Fruit fly (Drosophila melanogaster): ENCODE data around the gene Rap1.

Gene Rap1

DNA sequence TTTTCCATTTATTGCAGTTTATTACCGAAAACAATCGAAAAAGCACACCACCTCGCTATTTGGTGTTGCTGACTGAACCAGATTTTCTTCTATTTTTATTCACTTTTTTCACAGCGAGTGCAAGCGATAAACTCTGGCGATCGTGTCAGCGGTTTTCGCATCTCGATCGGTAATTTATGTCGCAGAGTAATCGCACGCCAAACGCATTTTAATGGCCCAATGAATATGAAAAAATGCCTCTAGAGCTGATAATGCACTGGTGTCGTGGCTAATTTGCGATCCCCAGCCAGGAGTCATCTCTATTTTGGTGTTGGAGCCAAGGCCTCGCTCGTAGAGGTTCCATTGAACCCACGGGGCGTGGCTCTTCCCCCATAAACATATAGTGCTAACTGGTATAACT is 8.8 kb downstream of the Rap1 start:
- no peak for TF ChIP-seq hb (GFP tag; IDR thresholded peaks at IDR 0.05; ENCODE audit: partially characterized antibody)
- no peak for TF ChIP-seq Lpt (GFP tag; optimal IDR thresholded peaks at IDR 0.05)
- TF ChIP-seq pnt (GFP tag; optimal IDR thresholded peaks at IDR 0.05), result no peak
- TF ChIP-seq wor (GFP tag; IDR thresholded peaks at IDR 0.05), result no peak
- TF ChIP-seq Hsf (GFP tag; optimal IDR thresholded peaks at IDR 0.05), result no peak

DNA sequence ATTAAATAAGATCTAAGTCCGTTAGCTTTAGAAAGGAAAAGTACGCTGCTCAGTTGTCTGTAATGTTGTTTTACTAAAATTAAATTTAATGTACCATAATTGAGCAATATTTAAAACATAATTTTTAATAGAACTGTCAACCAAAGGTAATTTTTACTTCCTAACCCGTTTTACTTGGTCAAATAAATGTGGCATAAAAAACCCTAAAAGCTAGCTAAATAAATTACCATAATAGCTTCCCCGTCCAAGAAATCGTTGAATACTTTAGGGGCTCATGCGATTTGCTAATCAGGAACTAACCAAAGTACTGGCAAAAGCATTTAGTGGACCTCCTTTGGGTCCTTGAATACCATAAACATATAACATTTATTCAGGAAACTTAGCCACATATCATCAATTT is 11.5 kb downstream of the Rap1 start:
- TF ChIP-seq Bgb (GFP tag; IDR thresholded peaks at IDR 0.05; ENCODE audit: partially characterized antibody) (peak; percentile 18; the same call in 1 of the 2 replicates), pum (GFP tag; optimal IDR thresholded peaks at IDR 0.05) (no peak)

DNA sequence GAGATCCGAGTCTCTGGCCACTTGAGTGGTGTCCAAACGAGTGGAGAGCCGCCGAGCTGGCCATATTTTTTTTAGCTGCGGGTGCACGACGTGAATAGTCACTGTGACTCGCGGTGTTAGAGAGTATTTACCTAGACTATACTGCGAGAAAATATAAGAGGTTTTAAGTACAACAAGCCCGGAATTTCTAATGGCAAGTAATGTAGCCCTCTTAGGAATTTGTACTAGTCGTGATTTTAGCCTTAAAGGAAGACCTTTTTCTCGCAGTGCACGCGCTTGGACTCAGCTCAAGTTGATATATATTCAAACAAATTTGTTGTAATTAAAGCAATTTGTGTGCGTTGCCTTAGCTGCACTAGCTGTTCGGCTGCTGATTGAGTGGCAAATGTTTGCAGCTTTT is 17.4 kb downstream of the Rap1 start:
- TF ChIP-seq CG16815 (GFP tag; optimal IDR thresholded peaks at IDR 0.05), result no peak
- TF ChIP-seq crc (GFP tag; optimal IDR thresholded peaks at IDR 0.05), result no peak
- TF ChIP-seq slbo (GFP tag; IDR thresholded peaks at IDR 0.05), result 0 out of 2 replicates have a peak, but pooled peaks have one; percentile 14
- TF ChIP-seq prd (optimal IDR thresholded peaks at IDR 0.05), result no peak
- 0 out of 3 replicates have a peak, but pooled peaks have one; percentile 8 for TF ChIP-seq prd (GFP tag; IDR thresholded peaks at IDR 0.05)
- TF ChIP-seq Dp (GFP tag; optimal IDR thresholded peaks at IDR 0.05), result no peak
- peak; percentile 86 for TF ChIP-seq Drgx (GFP tag; IDR thresholded peaks at IDR 0.05)

DNA sequence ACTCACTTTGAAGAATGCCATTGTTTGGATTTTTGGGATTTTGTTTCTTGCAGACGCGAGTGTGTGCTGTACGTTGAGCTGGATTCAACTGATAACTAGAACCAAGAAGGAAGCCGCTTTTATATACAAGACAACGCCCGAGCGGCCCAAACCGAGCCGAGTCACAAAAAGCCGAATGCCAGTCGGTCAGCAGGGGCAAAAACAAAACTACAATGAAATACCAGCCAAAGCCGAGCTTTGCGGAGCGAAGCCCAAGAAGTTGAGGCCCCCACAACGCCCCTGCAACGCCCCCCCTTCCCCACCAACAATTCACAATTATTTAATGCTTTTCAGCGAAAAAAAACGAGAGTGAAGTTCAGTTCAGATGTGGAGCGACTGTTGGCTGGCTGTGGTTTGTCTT is 20.1 kb downstream of the Rap1 start, which contains the start of gene Cpr62Bc:
TSS of gene Cpr62Bc (minus strand) at position 101 of the 400 bp plus-strand sequence.
- no peak for TF ChIP-seq CG2120 (GFP tag; optimal IDR thresholded peaks at IDR 0.05)
- TF ChIP-seq CG10366 (GFP tag; IDR thresholded peaks at IDR 0.05), result no peak
- no peak for TF ChIP-seq stwl (tag; optimal IDR thresholded peaks at IDR 0.05)
- peak; percentile 80 for TF ChIP-seq Deaf1 (tag; optimal IDR thresholded peaks at IDR 0.05)

DNA sequence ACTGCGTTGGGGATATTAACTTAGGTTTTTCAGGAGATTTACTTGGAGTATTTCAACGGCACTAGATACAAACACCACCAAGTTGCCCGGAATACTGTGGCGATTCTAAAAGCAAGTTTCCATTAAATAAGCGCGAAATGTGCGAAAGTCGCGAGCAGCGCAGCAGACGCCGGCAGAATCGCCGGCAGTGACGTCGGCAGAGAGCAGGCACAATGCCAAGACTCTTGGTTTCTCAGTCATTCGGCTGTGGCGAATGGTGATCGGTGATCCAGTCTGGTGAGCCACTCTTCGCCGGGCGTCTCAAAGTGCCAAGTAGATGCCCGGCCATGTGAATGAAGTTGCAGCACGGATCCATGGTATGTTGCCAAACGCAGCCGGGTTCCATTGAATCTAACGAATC is 27.0 kb downstream of the Rap1 start, which contains the start of gene Cpr62Bb:
TSS of gene Cpr62Bb (minus strand) at position 101 of the 400 bp plus-strand sequence.
- TF ChIP-seq Adf1 (GFP tag; IDR thresholded peaks at IDR 0.05) (peak; percentile 10; the same call in 1 of the 2 replicates), ATbp (GFP tag; optimal IDR thresholded peaks at IDR 0.05) (no peak)

DNA sequence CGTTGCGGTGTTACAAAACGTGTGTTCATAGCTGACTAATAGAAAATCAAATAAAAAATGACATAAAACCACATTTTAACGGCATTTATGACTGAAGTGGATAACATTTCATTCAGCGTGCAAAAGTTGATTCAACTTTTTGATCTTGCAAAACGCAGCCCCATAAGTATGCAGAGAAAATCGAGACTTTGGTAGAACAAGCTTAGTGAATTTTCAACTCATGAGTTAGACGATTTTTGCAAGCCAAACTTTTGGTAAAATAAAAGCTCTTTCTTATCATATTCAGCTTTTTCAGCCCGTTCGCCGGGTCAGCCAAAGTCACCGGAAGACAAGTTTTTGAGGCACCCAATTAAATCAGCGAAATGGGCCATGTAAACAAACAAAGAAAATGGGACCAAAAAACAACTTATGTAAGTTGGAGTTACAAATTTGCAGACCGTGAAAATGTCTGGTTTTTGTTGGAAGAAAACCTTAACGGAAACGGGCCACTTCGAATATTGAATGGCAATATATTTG is 30.2 kb downstream of the Rap1 start, which contains the start of gene Cpr62Ba:
TSS of gene Cpr62Ba (minus strand) at position 31 of the 516 bp plus-strand sequence.
- TF ChIP-seq jumu (GFP tag; optimal IDR thresholded peaks at IDR 0.05), result no peak
- TF ChIP-seq CG12219 (GFP tag; optimal IDR thresholded peaks at IDR 0.05), result no peak
- no peak for TF ChIP-seq run (tag; optimal IDR thresholded peaks at IDR 0.05)
- 0 out of 4 replicates have a peak, but pooled peaks have one; percentile 37 for TF ChIP-seq chinmo (GFP tag; IDR thresholded peaks at IDR 0.05; ENCODE audit: partially characterized antibody)
- TF ChIP-seq CG11723 (GFP tag; optimal IDR thresholded peaks at IDR 0.05), result no peak
- no peak for TF ChIP-seq maf-S (GFP tag; optimal IDR thresholded peaks at IDR 0.05)
- TF ChIP-seq CTCF (GFP tag; optimal IDR thresholded peaks at IDR 0.05), result peak; percentile 18
- no peak for TF ChIP-seq CG1792 (GFP tag; optimal IDR thresholded peaks at IDR 0.05)
- TF ChIP-seq CG12071 (GFP tag; optimal IDR thresholded peaks at IDR 0.05), result no peak
- TF ChIP-seq Pdp1 (GFP tag; optimal IDR thresholded peaks at IDR 0.05), result peak in 1 of 2 experiments; percentile 33
- peak; percentile 33; the same call in 1 of the 2 replicates for TF ChIP-seq vvl (GFP tag; IDR thresholded peaks at IDR 0.05)
- no peak for TF ChIP-seq fu2 (GFP tag; optimal IDR thresholded peaks at IDR 0.05)
- no peak for TF ChIP-seq CG14965 (GFP tag; optimal IDR thresholded peaks at IDR 0.05; ENCODE audit: borderline replicate concordance)
- TF ChIP-seq Jarid2 (GFP tag; optimal IDR thresholded peaks at IDR 0.05), result no peak
- no peak for TF ChIP-seq CG16863 (GFP tag; optimal IDR thresholded peaks at IDR 0.05)
- TF ChIP-seq bcd (GFP tag; optimal IDR thresholded peaks at IDR 0.05), result no peak
- no peak for TF ChIP-seq her (GFP tag; optimal IDR thresholded peaks at IDR 0.05)
- TF ChIP-seq CG13296 (GFP tag; optimal IDR thresholded peaks at IDR 0.05), result no peak
- TF ChIP-seq CG12391 (tag; optimal IDR thresholded peaks at IDR 0.05), result no peak
- TF ChIP-seq Sox102F (GFP tag; optimal IDR thresholded peaks at IDR 0.05), result no peak
- TF ChIP-seq CG10565 (GFP tag; optimal IDR thresholded peaks at IDR 0.05), result no peak
- no peak for TF ChIP-seq ap (GFP tag; IDR thresholded peaks at IDR 0.05)
- TF ChIP-seq Ets97D (GFP tag; optimal IDR thresholded peaks at IDR 0.05), result peak; percentile 33

Measured in whole organism, embryonic.